Fruit fly (Drosophila melanogaster): ENCODE results near the gene CG10214.

Gene CG10214

DNA sequence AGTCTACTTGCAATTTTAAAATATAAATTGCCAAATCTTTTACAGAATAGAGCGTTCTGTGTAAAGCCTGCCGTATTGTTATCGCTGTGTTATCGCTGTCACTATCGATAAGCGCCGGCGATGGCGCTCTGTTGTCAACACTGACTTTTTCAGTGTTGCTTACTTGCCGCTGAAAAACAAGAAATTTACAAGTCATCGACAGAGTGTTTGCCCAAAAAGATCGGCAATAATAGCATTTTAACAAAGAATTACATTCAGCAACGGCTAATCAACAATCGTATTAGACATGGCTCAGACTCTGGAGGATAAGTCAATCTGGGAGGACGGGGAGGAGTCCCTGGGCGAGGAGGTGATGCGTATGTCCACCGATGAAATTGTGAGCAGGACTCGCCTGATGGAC lies 14.6 kb downstream of the CG10214 start, which contains the start of the genes RanBP3 and Rpt5:
Gene RanBP3, minus strand, starts transcription at position 107 of the 400 bp plus-strand sequence.
Gene Rpt5, plus strand, starts transcription at position 149 of the 400 bp plus-strand sequence.
- TF ChIP-seq sv (GFP tag; optimal IDR thresholded peaks at IDR 0.05), result no peak
- TF ChIP-seq Hr78 (GFP tag; optimal IDR thresholded peaks at IDR 0.05), result no peak
- peak; percentile 46 for TF ChIP-seq ey (GFP tag; optimal IDR thresholded peaks at IDR 0.05)
- TF ChIP-seq dsf (GFP tag; optimal IDR thresholded peaks at IDR 0.05; ENCODE audit: borderline replicate concordance), result no peak
- TF ChIP-seq dmrt93B (GFP tag; optimal IDR thresholded peaks at IDR 0.05), result no peak
- TF ChIP-seq Rel (GFP tag; optimal IDR thresholded peaks at IDR 0.05), result no peak
- peak; percentile 70 for TF ChIP-seq Rel (tag; optimal IDR thresholded peaks at IDR 0.05)
- no peak for TF ChIP-seq Jra (GFP tag; optimal IDR thresholded peaks at IDR 0.05)
- peak; percentile 94 for TF ChIP-seq Hr83 (GFP tag; optimal IDR thresholded peaks at IDR 0.05; ENCODE audit: poor library complexity, severe bottlenecking)
- no peak for TF ChIP-seq N (GFP tag; optimal IDR thresholded peaks at IDR 0.05)
- TF ChIP-seq HLH106 (tag; optimal IDR thresholded peaks at IDR 0.05), result peak; percentile 51
- peak; percentile 44 for TF ChIP-seq Mio (GFP tag; optimal IDR thresholded peaks at IDR 0.05)
- no peak for TF ChIP-seq dl (GFP tag; optimal IDR thresholded peaks at IDR 0.05; ENCODE audit: insufficient read depth in 1 of 2, partially characterized antibody in 2 of 2)
- TF ChIP-seq Sp1 (GFP tag; optimal IDR thresholded peaks at IDR 0.05), result peak; percentile 67
- TF ChIP-seq CrebA (GFP tag; optimal IDR thresholded peaks at IDR 0.05; ENCODE audit: borderline replicate concordance), result no peak
- TF ChIP-seq br (GFP tag; optimal IDR thresholded peaks at IDR 0.05), result peak; percentile 83
- peak in 1 of 2 experiments; percentile 85 for TF ChIP-seq foxo (GFP tag; optimal IDR thresholded peaks at IDR 0.05)
- no peak for TF ChIP-seq woc (GFP tag; optimal IDR thresholded peaks at IDR 0.05)
- TF ChIP-seq sage (GFP tag; optimal IDR thresholded peaks at IDR 0.05), result no peak
- TF ChIP-seq lola (GFP tag; optimal IDR thresholded peaks at IDR 0.05), result no peak
- peak; percentile 73 for TF ChIP-seq OdsH (GFP tag; optimal IDR thresholded peaks at IDR 0.05)
- no peak for TF ChIP-seq Abd-B (GFP tag; optimal IDR thresholded peaks at IDR 0.05)
- no peak for TF ChIP-seq Hnf4 (GFP tag; optimal IDR thresholded peaks at IDR 0.05)
- TF ChIP-seq tai (GFP tag; optimal IDR thresholded peaks at IDR 0.05), result no peak
- peak; percentile 16 for TF ChIP-seq Dif (GFP tag; optimal IDR thresholded peaks at IDR 0.05; ENCODE audit: partially characterized antibody)
- TF ChIP-seq CG32264 (GFP tag; optimal IDR thresholded peaks at IDR 0.05), result peak; percentile 47
- TF ChIP-seq Dfd (GFP tag; optimal IDR thresholded peaks at IDR 0.05), result no peak
- TF ChIP-seq brk (GFP tag; optimal IDR thresholded peaks at IDR 0.05), result no peak
- TF ChIP-seq Myc (optimal IDR thresholded peaks at IDR 0.05), result peak; percentile 32
- no peak for TF ChIP-seq Vsx2 (GFP tag; optimal IDR thresholded peaks at IDR 0.05; ENCODE audit: partially characterized antibody)
- TF ChIP-seq rgr (GFP tag; optimal IDR thresholded peaks at IDR 0.05), result peak; percentile 86
- peak; percentile 85 for TF ChIP-seq h (GFP tag; optimal IDR thresholded peaks at IDR 0.05)
- TF ChIP-seq usp (GFP tag; optimal IDR thresholded peaks at IDR 0.05), result no peak
- peak; percentile 53 for TF ChIP-seq CG9705 (GFP tag; optimal IDR thresholded peaks at IDR 0.05)
- no peak for TF ChIP-seq jim (GFP tag; optimal IDR thresholded peaks at IDR 0.05)
- peak; percentile 71 for TF ChIP-seq fru (GFP tag; optimal IDR thresholded peaks at IDR 0.05)
- TF ChIP-seq pan (optimal IDR thresholded peaks at IDR 0.05), result no peak
- TF ChIP-seq GATAd (GFP tag; optimal IDR thresholded peaks at IDR 0.05), result no peak
- peak; percentile 55 for TF ChIP-seq psq (GFP tag; optimal IDR thresholded peaks at IDR 0.05)

dm6 chr3R:23747446-23747845 lies 19.8 kb downstream of the CG10214 start:
- TF ChIP-seq Hnf4 (GFP tag; optimal IDR thresholded peaks at IDR 0.05) (no peak), lola (GFP tag; optimal IDR thresholded peaks at IDR 0.05) (no peak), Jra (GFP tag; optimal IDR thresholded peaks at IDR 0.05) (no peak), brk (GFP tag; optimal IDR thresholded peaks at IDR 0.05) (no peak), CG9705 (GFP tag; optimal IDR thresholded peaks at IDR 0.05) (no peak), sv (GFP tag; optimal IDR thresholded peaks at IDR 0.05) (no peak), rgr (GFP tag; optimal IDR thresholded peaks at IDR 0.05) (no peak), psq (GFP tag; optimal IDR thresholded peaks at IDR 0.05) (no peak), Dfd (GFP tag; optimal IDR thresholded peaks at IDR 0.05) (no peak), ey (GFP tag; optimal IDR thresholded peaks at IDR 0.05) (no peak), CG32264 (GFP tag; optimal IDR thresholded peaks at IDR 0.05) (no peak)

- no peak for TF ChIP-seq Dfd (GFP tag; optimal IDR thresholded peaks at IDR 0.05)
- no peak for TF ChIP-seq Dif (GFP tag; optimal IDR thresholded peaks at IDR 0.05; ENCODE audit: partially characterized antibody)
- TF ChIP-seq Hr78 (GFP tag; optimal IDR thresholded peaks at IDR 0.05), result no peak
- no peak for TF ChIP-seq Vsx2 (GFP tag; optimal IDR thresholded peaks at IDR 0.05; ENCODE audit: partially characterized antibody)
Measured at dm6 chr3R:23740968-23741367, 26.3 kb downstream of the CG10214 start.

All from whole organism, wandering third instar larva.